Worm (Caenorhabditis elegans): Measurements from ENCODE around the gene str-173.

Gene str-173

ce11 chrIV:4897707-4898106 is 36.1 kb downstream of the str-173 start:
- TF ChIP-seq hsf-1 (GFP tag; IDR thresholded peaks at IDR 0.05), result peak; percentile 95

- TF ChIP-seq hsf-1 (GFP tag; IDR thresholded peaks at IDR 0.05), result peak; percentile 92
Measured at ce11 chrIV:4898157-4898556, 36.6 kb downstream of the str-173 start.

- TF ChIP-seq K11D2.4 (GFP tag; IDR thresholded peaks at IDR 0.05) (no peak), chd-7 (tag; optimal IDR thresholded peaks at IDR 0.05) (no peak), let-526 (GFP tag; IDR thresholded peaks at IDR 0.05) (no peak)
Measured at ce11 chrIV:4903961-4904360, 42.4 kb downstream of the str-173 start, which contains the start of gene str-161. Gene str-161, minus strand, starts transcription at chrIV:4904061.

ce11 chrIV:4905645-4906135 is 44.1 kb downstream of the str-173 start, which contains the start of gene T08B6.4:
Gene T08B6.4, plus strand, starts transcription at chrIV:4905695.
- no peak for TF ChIP-seq T26A5.8 (tag; optimal IDR thresholded peaks at IDR 0.05)
- TF ChIP-seq chd-7 (tag; optimal IDR thresholded peaks at IDR 0.05), result no peak
- TF ChIP-seq dox-1 (GFP tag; IDR thresholded peaks at IDR 0.05), result no peak
- no peak for TF ChIP-seq ZK185.1 (tag; optimal IDR thresholded peaks at IDR 0.05; ENCODE audit: poor library complexity, severe bottlenecking)
- no peak for TF ChIP-seq sdz-38 (tag; optimal IDR thresholded peaks at IDR 0.05)
- no peak for TF ChIP-seq madf-3 (GFP tag; IDR thresholded peaks at IDR 0.05)
- TF ChIP-seq B0261.1 (tag; optimal IDR thresholded peaks at IDR 0.05), result no peak
- no peak for TF ChIP-seq snpc-1.1 (tag; optimal IDR thresholded peaks at IDR 0.05; ENCODE audit: insufficient read depth)
- no peak for TF ChIP-seq F37B4.10 (GFP tag; IDR thresholded peaks at IDR 0.05)
- TF ChIP-seq lin-54 (GFP tag; optimal IDR thresholded peaks at IDR 0.05), result no peak
- no peak for TF ChIP-seq hmg-1.2 (GFP tag; IDR thresholded peaks at IDR 0.05)
- no peak for TF ChIP-seq zfh-2 (GFP tag; conservative IDR thresholded peaks at IDR 0.05)
- TF ChIP-seq cebp-1 (GFP tag; IDR thresholded peaks at IDR 0.05), result no peak
- no peak for TF ChIP-seq cebp-1 (tag; optimal IDR thresholded peaks at IDR 0.05)
- no peak for TF ChIP-seq lir-1 (GFP tag; conservative IDR thresholded peaks at IDR 0.05)
- no peak for TF ChIP-seq Y53G8AR.9 (GFP tag; conservative IDR thresholded peaks at IDR 0.05)
- TF ChIP-seq hlh-12 (tag; optimal IDR thresholded peaks at IDR 0.05), result no peak
- TF ChIP-seq F33H1.4 (GFP tag; IDR thresholded peaks at IDR 0.05), result no peak
- no peak for TF ChIP-seq hlh-26 (GFP tag; conservative IDR thresholded peaks at IDR 0.05)
- TF ChIP-seq bed-1 (GFP tag; IDR thresholded peaks at IDR 0.05), result no peak
- no peak; the same call in 1 of the 2 replicates for TF ChIP-seq hsf-1 (GFP tag; IDR thresholded peaks at IDR 0.05)

- TF ChIP-seq zfh-2 (GFP tag; conservative IDR thresholded peaks at IDR 0.05) (no peak), lag-1 (GFP tag; IDR thresholded peaks at IDR 0.05) (no peak)
Measured at ce11 chrIV:4909039-4909438, 47.5 kb downstream of the str-173 start, which contains the start of gene str-159. Gene str-159, plus strand, starts transcription at chrIV:4909339.

DNA sequence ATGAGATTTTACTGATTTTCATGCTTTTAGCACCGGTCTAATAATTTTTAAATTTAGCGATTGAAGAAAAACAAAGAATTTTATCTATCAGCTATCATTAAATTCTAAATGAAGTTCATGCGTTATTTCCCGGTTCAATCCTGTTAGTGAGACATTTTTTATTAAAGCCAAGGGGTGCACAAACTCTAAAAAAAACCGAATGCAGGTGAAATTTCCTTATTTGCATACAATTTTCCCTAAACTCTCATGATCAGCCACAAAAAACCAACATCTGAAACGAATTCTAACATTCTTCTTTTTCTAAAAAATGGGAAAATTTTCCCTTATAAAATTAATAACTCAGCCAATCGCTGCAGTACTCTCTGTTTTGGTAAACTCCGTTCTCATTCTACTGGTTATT is 51.5 kb downstream of the str-173 start, which contains the start of gene str-156:
Gene str-156 (plus strand): TSS at position 301 of the 400 bp plus-strand sequence.
- TF ChIP-seq attf-5 (GFP tag; optimal IDR thresholded peaks at IDR 0.05) (no peak), efl-1 (GFP tag; optimal IDR thresholded peaks at IDR 0.05) (no peak), hmg-20 (GFP tag; IDR thresholded peaks at IDR 0.05) (no peak), K12H6.12 (tag; optimal IDR thresholded peaks at IDR 0.05) (no peak), Y95B8A.8 (GFP tag; IDR thresholded peaks at IDR 0.05) (no peak), F23B12.7 (tag; optimal IDR thresholded peaks at IDR 0.05; ENCODE audit: insufficient read depth) (no peak), K11D2.4 (GFP tag; IDR thresholded peaks at IDR 0.05) (no peak), dpff-1 (tag; optimal IDR thresholded peaks at IDR 0.05) (no peak), Y56A3A.18 (GFP tag; IDR thresholded peaks at IDR 0.05) (no peak), egl-44 (GFP tag; IDR thresholded peaks at IDR 0.05) (no peak), mxl-1 (tag; optimal IDR thresholded peaks at IDR 0.05) (no peak), B0035.1 (tag; optimal IDR thresholded peaks at IDR 0.05) (no peak), nhr-179 (tag; optimal IDR thresholded peaks at IDR 0.05) (no peak), nhr-120 (GFP tag; IDR thresholded peaks at IDR 0.05) (no peak), ztf-26 (tag; optimal IDR thresholded peaks at IDR 0.05) (no peak), chd-7 (tag; optimal IDR thresholded peaks at IDR 0.05) (no peak), repo-1 (tag; optimal IDR thresholded peaks at IDR 0.05) (no peak), F52B5.7 (tag; optimal IDR thresholded peaks at IDR 0.05) (no peak), atf-7 (tag; optimal IDR thresholded peaks at IDR 0.05) (no peak)

All from whole organism, young adult.